Fruit fly (Drosophila melanogaster) whole organism, embryonic: ENCODE measurements around the gene wtrw.
A peak's percentile ranks its signal among the peaks of the same experiment; 100 is the strongest.

Source experiments
- ATbp ChIP-seq: fragments of 200-800 bp; sonication (Bioruptor generic); optimal IDR thresholded peaks from 2 replicates; lab custom pipeline; 2017; ENCODE audit warnings: missing biosample characterization, mild to moderate bottlenecking, missing genetic modification characterization, missing genetic modification reagents
- C15 ChIP-seq: fragments of 200-800 bp; sonication (Bioruptor generic); IDR thresholded peaks from 3 replicates; pipeline ENCODE4 v1.3.6; 2022; ENCODE audit warnings: missing biosample characterization, missing genetic modification characterization
- CG10147 ChIP-seq: fragments of 200-800 bp; sonication (Bioruptor generic); optimal IDR thresholded peaks from 2 replicates; lab custom pipeline; 2019; ENCODE audit warnings: missing biosample characterization, mild to moderate bottlenecking, missing genetic modification characterization, moderate library complexity
- CG10267 ChIP-seq: fragments of 200-800 bp; sonication (Bioruptor generic); optimal IDR thresholded peaks from 2 replicates; lab custom pipeline; 2018; ENCODE audit warnings: missing biosample characterization, mild to moderate bottlenecking, missing genetic modification characterization, moderate library complexity
- CG10366 ChIP-seq: fragments of 200-800 bp; sonication (Bioruptor generic); IDR thresholded peaks from 2 replicates; pipeline ENCODE4 v1.3.6; 2022; ENCODE audit warnings: missing biosample characterization, missing genetic modification characterization
- CG11560 ChIP-seq: fragments of 200-800 bp; sonication (Bioruptor generic); IDR thresholded peaks from 3 replicates; pipeline ENCODE4 v1.3.6; 2022; ENCODE audit warnings: missing biosample characterization, missing genetic modification characterization
- CG11695 ChIP-seq: fragments of 200-800 bp; sonication (Bioruptor generic); IDR thresholded peaks from 3 replicates; pipeline ENCODE4 v1.3.6; 2022; ENCODE audit warnings: missing biosample characterization, missing genetic modification characterization
- CG11696 ChIP-seq: fragments of 200-800 bp; sonication (Bioruptor generic); IDR thresholded peaks from 2 replicates; pipeline ENCODE4 v1.3.6; 2022; ENCODE audit warnings: missing biosample characterization, missing genetic modification characterization
- CG12104 ChIP-seq: fragments of 200-800 bp; sonication (Bioruptor generic); optimal IDR thresholded peaks from 3 replicates; lab custom pipeline; 2016; ENCODE audit warnings: missing biosample characterization, missing genetic modification characterization
- CG13624 ChIP-seq: fragments of 200-800 bp; sonication (Bioruptor generic); optimal IDR thresholded peaks from 2 replicates; lab custom pipeline; 2016; ENCODE audit warnings: missing biosample characterization, missing genetic modification characterization
- CG17385 ChIP-seq: fragments of 200-800 bp; sonication (Bioruptor generic); optimal IDR thresholded peaks from 3 replicates; lab custom pipeline; 2018; ENCODE audit warnings: missing biosample characterization, mild to moderate bottlenecking, missing genetic modification characterization
- CG17612 ChIP-seq: fragments of 200-800 bp; sonication (Bioruptor generic); IDR thresholded peaks from 2 replicates; pipeline ENCODE4 v1.3.6; 2022; ENCODE audit warnings: missing biosample characterization, missing genetic modification characterization
- CG2875 ChIP-seq: fragments of 200-800 bp; sonication (Bioruptor generic); optimal IDR thresholded peaks from 2 replicates; lab custom pipeline; 2017; ENCODE audit warnings: missing biosample characterization, mild to moderate bottlenecking, missing genetic modification characterization, missing genetic modification reagents
- CG3163 ChIP-seq: fragments of 200-800 bp; sonication (Bioruptor generic); optimal IDR thresholded peaks from 3 replicates; lab custom pipeline; 2016; ENCODE audit warnings: missing biosample characterization, missing genetic modification characterization
- CG32532 ChIP-seq: fragments of 200-800 bp; sonication (Bioruptor generic); IDR thresholded peaks from 2 replicates; pipeline ENCODE4 v1.3.6; 2022; ENCODE audit warnings: missing biosample characterization, missing genetic modification characterization
- CG32772 ChIP-seq: fragments of 200-800 bp; sonication (Bioruptor generic); IDR thresholded peaks from 2 replicates; pipeline ENCODE4 v1.3.6; 2022; ENCODE audit warnings: missing biosample characterization, missing genetic modification characterization
- CG43689 ChIP-seq: fragments of 200-800 bp; sonication (Bioruptor generic); IDR thresholded peaks from 2 replicates; pipeline ENCODE4 v1.3.6; 2022; ENCODE audit warnings: missing biosample characterization, missing genetic modification characterization
- CG6689 ChIP-seq: fragments of 200-800 bp; sonication (Bioruptor generic); IDR thresholded peaks from 2 replicates; pipeline ENCODE4 v1.3.6; 2022; ENCODE audit warnings: missing biosample characterization, missing genetic modification characterization
- CG8290 ChIP-seq, 3 experiments: fragments of 200-800 bp; sonication (Bioruptor generic); optimal IDR thresholded peaks; 2 replicates each; lab custom pipeline; 2016 to 2019; ENCODE audit warnings: missing biosample characterization in 3 of 3, missing genetic modification characterization in 3 of 3, mild to moderate bottlenecking in 2 of 3, moderate library complexity in 1 of 3
- CG8765 ChIP-seq: fragments of 200-800 bp; sonication (Bioruptor generic); IDR thresholded peaks from 2 replicates; pipeline ENCODE4 v1.3.6; 2022; ENCODE audit warnings: missing biosample characterization, missing genetic modification characterization
- CG9876 ChIP-seq: fragments of 200-800 bp; sonication (Bioruptor generic); optimal IDR thresholded peaks from 2 replicates; lab custom pipeline; 2016; ENCODE audit warnings: missing biosample characterization, missing genetic modification characterization
- CHES-1-like ChIP-seq: fragments of 200-800 bp; sonication (Bioruptor generic); optimal IDR thresholded peaks from 2 replicates; lab custom pipeline; 2016; ENCODE audit warnings: missing biosample characterization, missing genetic modification characterization
- CrebB ChIP-seq: fragments of 200-800 bp; sonication (Bioruptor generic); optimal IDR thresholded peaks from 3 replicates; lab custom pipeline; 2018; ENCODE audit warnings: missing biosample characterization, mild to moderate bottlenecking, missing genetic modification characterization
- D19B ChIP-seq: fragments of 200-800 bp; sonication (Bioruptor generic); optimal IDR thresholded peaks from 2 replicates; lab custom pipeline; 2017; ENCODE audit warnings: missing biosample characterization, mild to moderate bottlenecking, missing genetic modification characterization
- ERR ChIP-seq: fragments of 200-800 bp; sonication (Bioruptor generic); optimal IDR thresholded peaks from 2 replicates; lab custom pipeline; 2016; ENCODE audit warnings: missing biosample characterization, missing genetic modification characterization
- Ets65A ChIP-seq: fragments of 200-800 bp; sonication (Bioruptor generic); peaks from one replicate; lab custom pipeline; 2016; ENCODE audit warnings: missing biosample characterization, missing genetic modification characterization
- Fer3 ChIP-seq: fragments of 200-800 bp; sonication (Bioruptor generic); optimal IDR thresholded peaks from 2 replicates; lab custom pipeline; 2018; ENCODE audit warnings: missing biosample characterization, mild to moderate bottlenecking, missing genetic modification characterization, moderate library complexity
- Gsc ChIP-seq: fragments of 200-800 bp; sonication (Bioruptor generic); IDR thresholded peaks from 2 replicates; pipeline ENCODE4 v1.3.6; 2022; ENCODE audit warnings: missing biosample characterization, missing genetic modification characterization
- Hand ChIP-seq: fragments of 200-800 bp; sonication (Bioruptor generic); optimal IDR thresholded peaks from 2 replicates; lab custom pipeline; 2017; ENCODE audit warnings: mild to moderate bottlenecking, missing biosample characterization, missing genetic modification reagents, missing genetic modification characterization
- HmgZ ChIP-seq: fragments of 200-800 bp; sonication (Bioruptor generic); optimal IDR thresholded peaks from 2 replicates; lab custom pipeline; 2018; ENCODE audit warnings: missing biosample characterization, mild to moderate bottlenecking, missing genetic modification characterization
- Hmr ChIP-seq: fragments of 200-800 bp; sonication (Bioruptor generic); optimal IDR thresholded peaks from 3 replicates; lab custom pipeline; 2017; ENCODE audit warnings: mild to moderate bottlenecking, missing biosample characterization, missing genetic modification reagents, missing genetic modification characterization
- Hr78 ChIP-seq, 2 experiments: fragments of 200-800 bp in 1 of 2; fragments of >200 bp in 1 of 2; sonication (Bioruptor generic) in 1 of 2; optimal IDR thresholded peaks; 2 replicates each; lab custom pipeline; 2017 to 2019; ENCODE audit warnings: missing biosample characterization in 2 of 2, missing genetic modification characterization in 2 of 2, mild to moderate bottlenecking in 1 of 2, moderate library complexity in 1 of 2
- Meics ChIP-seq: fragments of 200-800 bp; sonication (Bioruptor generic); optimal IDR thresholded peaks from 2 replicates; lab custom pipeline; 2017; ENCODE audit warnings: missing biosample characterization, mild to moderate bottlenecking, missing genetic modification characterization
- Mes4 ChIP-seq: fragments of 200-800 bp; sonication (Bioruptor generic); optimal IDR thresholded peaks from 2 replicates; lab custom pipeline; 2016; ENCODE audit warnings: missing biosample characterization, missing genetic modification characterization
- Oli ChIP-seq: fragments of 200-800 bp; sonication (Bioruptor generic); optimal IDR thresholded peaks from 2 replicates; lab custom pipeline; 2018; ENCODE audit warnings: missing biosample characterization, mild to moderate bottlenecking, missing genetic modification characterization, moderate library complexity
- Pdp1 ChIP-seq, 2 experiments: fragments of 200-800 bp; sonication (Bioruptor generic); optimal IDR thresholded peaks; 3 replicates each; lab custom pipeline; 2016; ENCODE audit warnings: missing biosample characterization in 2 of 2, missing genetic modification characterization in 2 of 2, mild to moderate bottlenecking in 1 of 2, moderate library complexity in 1 of 2
- Poxn ChIP-seq: fragments of 200-800 bp; sonication (Bioruptor generic); IDR thresholded peaks from 2 replicates; pipeline ENCODE4 v1.3.6; 2022; ENCODE audit warnings: missing biosample characterization, missing genetic modification characterization
- Sin3A ChIP-seq: fragments of >200 bp; optimal IDR thresholded peaks from 2 replicates; lab custom pipeline; 2018
- Sry-δ ChIP-seq: fragments of 200-800 bp; sonication (Bioruptor generic); optimal IDR thresholded peaks from 2 replicates; lab custom pipeline; 2016; ENCODE audit warnings: missing biosample characterization, missing genetic modification characterization
- aop ChIP-seq: fragments of 200-800 bp; sonication (Bioruptor generic); IDR thresholded peaks from 2 replicates; pipeline ENCODE4 v1.3.6; 2022; ENCODE audit warnings: missing biosample characterization, missing genetic modification characterization
- bowl ChIP-seq: fragments of 200-800 bp; sonication (Bioruptor generic); IDR thresholded peaks from 2 replicates; pipeline ENCODE4 v1.3.6; 2022; ENCODE audit warnings: missing biosample characterization, missing genetic modification characterization
- chm ChIP-seq: fragments of 200-800 bp; sonication (Bioruptor generic); IDR thresholded peaks from 2 replicates; pipeline ENCODE4 v1.3.6; 2022; ENCODE audit warnings: missing biosample characterization, missing genetic modification characterization
- dmrt11E ChIP-seq: fragments of 200-800 bp; sonication (Bioruptor generic); optimal IDR thresholded peaks from 3 replicates; lab custom pipeline; 2018; ENCODE audit warnings: missing biosample characterization, mild to moderate bottlenecking, missing genetic modification characterization, moderate library complexity
- gro ChIP-seq: fragments of 200-800 bp; sonication (Bioruptor generic); optimal IDR thresholded peaks from 2 replicates; lab custom pipeline; 2016; ENCODE audit warnings: missing biosample characterization, missing genetic modification characterization
- hkb ChIP-seq, 2 experiments: fragments of 200-800 bp in 1 of 2; fragments of >200 bp in 1 of 2; sonication (Bioruptor generic) in 1 of 2; IDR thresholded peaks in 1 of 2; optimal IDR thresholded peaks in 1 of 2; 2 replicates each; pipeline versions ENCODE4 v1.3.6 to Lab custom; 2017 to 2022; ENCODE audit warnings: missing biosample characterization in 1 of 2, missing genetic modification characterization in 1 of 2
- odd ChIP-seq: fragments of 200-800 bp; sonication (Bioruptor generic); optimal IDR thresholded peaks from 2 replicates; lab custom pipeline; 2017; ENCODE audit warnings: missing biosample characterization, mild to moderate bottlenecking, missing genetic modification characterization
- psq ChIP-seq: fragments of 200-800 bp; sonication (Bioruptor generic); optimal IDR thresholded peaks from 2 replicates; lab custom pipeline; 2017; ENCODE audit warnings: missing biosample characterization, missing genetic modification characterization
- sens ChIP-seq: fragments of 200-800 bp; sonication (Bioruptor generic); peaks from one replicate; lab custom pipeline; 2016; ENCODE audit warnings: missing biosample characterization, missing genetic modification characterization
- sqz ChIP-seq: fragments of 200-800 bp; sonication (Bioruptor generic); optimal IDR thresholded peaks from 3 replicates; lab custom pipeline; 2018; ENCODE audit warnings: missing biosample characterization, mild to moderate bottlenecking, missing genetic modification characterization
- wdn ChIP-seq: fragments of 200-800 bp; sonication (Bioruptor generic); IDR thresholded peaks from 2 replicates; pipeline ENCODE4 v1.3.6; 2022; ENCODE audit warnings: missing biosample characterization, missing genetic modification characterization

wtrw gene

dm6 chr3R:7886859-7887190 is 4.3 kb upstream of the wtrw start, which contains the start of gene ArgRS-m (continued):
- TF ChIP-seq CG8290 (GFP tag; optimal IDR thresholded peaks at IDR 0.05; lab: Kevin White, UChicago): no peak
- TF ChIP-seq CG8290 (tag; optimal IDR thresholded peaks at IDR 0.05; lab: Kevin White, UChicago): peak in 1 of 2 experiments; percentile 74
- no peak for TF ChIP-seq CG43689 (GFP tag; lab: Robert Waterston, UW)
- TF ChIP-seq gro (GFP tag; lab: Kevin White, UChicago): no peak
- no peak for TF ChIP-seq dmrt11E
- TF ChIP-seq CG32532 (GFP tag; lab: Robert Waterston, UW): peak; percentile 56
- no peak for TF ChIP-seq Poxn (GFP tag; lab: Robert Waterston, UW)
- no peak for TF ChIP-seq aop (GFP tag; lab: Robert Waterston, UW)
- peak; percentile 16 for TF ChIP-seq ERR (GFP tag; lab: Kevin White, UChicago)
- peak; percentile 50 for TF ChIP-seq CG10267 (tag; lab: Kevin White, UChicago)
- TF ChIP-seq Hr78 (GFP tag; optimal IDR thresholded peaks at IDR 0.05; lab: Kevin White, UChicago): no peak
- TF ChIP-seq CG10147: peak; percentile 30
- peak; percentile 81 for TF ChIP-seq sens (GFP tag; lab: Kevin White, UChicago)
- TF ChIP-seq Ets65A: peak; percentile 34
- TF ChIP-seq Sry-δ (GFP tag; lab: Kevin White, UChicago): peak; percentile 58
- TF ChIP-seq ATbp (GFP tag; lab: Kevin White, UChicago): no peak
- TF ChIP-seq odd (GFP tag; lab: Kevin White, UChicago): no peak
- TF ChIP-seq CG6689 (GFP tag; lab: Robert Waterston, UW): peak; percentile 35; the same call in 1 of the 2 replicates
- TF ChIP-seq C15: no peak
- TF ChIP-seq CHES-1-like (GFP tag; lab: Kevin White, UChicago): peak; percentile 70
- no peak for TF ChIP-seq CG8765
- no peak for TF ChIP-seq CG11560
- TF ChIP-seq CG17612 (GFP tag; lab: Robert Waterston, UW): no peak
- TF ChIP-seq Gsc (GFP tag; lab: Robert Waterston, UW): no peak
- peak; percentile 63 for TF ChIP-seq CrebB (tag; lab: Kevin White, UChicago)
- TF ChIP-seq CG10366: no peak; the same call in 1 of the 2 replicates
- TF ChIP-seq Sin3A (lab: Kevin White, UChicago): peak; percentile 76
- no peak for TF ChIP-seq CG11696
- TF ChIP-seq sqz (GFP tag; lab: Kevin White, UChicago): no peak
- TF ChIP-seq Oli (tag; lab: Kevin White, UChicago): peak; percentile 8
- TF ChIP-seq, all 482 proteins: peak for 213

DNA sequence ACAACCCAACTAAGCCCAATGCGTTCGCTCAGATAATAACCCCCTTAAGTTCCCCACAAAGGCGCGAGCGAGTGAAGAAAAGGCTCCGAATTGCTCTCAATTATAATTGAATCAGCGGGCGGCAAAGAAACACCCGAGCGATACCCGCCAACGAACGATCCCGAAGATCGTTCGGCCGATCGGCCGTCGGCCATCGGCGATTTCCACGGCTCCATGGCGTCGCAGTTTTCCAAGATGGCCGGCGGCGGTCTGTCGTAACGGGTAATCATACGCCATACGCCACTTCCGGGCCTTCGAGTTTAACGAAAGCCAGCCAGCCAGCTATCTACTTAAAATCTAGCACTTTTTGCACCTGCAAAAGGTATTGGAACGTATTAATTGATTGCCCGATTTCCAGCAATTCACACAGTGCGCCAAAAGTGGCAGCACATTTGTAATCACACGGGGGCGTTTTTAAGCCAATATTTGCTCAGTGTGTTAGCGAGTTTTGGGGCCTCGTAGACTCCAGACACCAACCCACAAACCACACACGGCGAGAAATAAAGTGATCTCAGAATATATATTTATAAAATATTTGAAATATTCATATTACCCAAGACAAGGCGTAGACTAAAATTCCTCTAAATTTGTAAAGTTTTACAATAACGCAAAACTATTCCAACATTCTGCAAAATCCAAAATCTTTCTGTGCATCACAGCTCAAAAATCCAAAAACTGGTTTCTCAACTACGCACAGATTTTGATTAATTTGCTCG is 1.3 kb downstream of the wtrw start:
- no peak for TF ChIP-seq CG32772 (GFP tag; lab: Robert Waterston, UW)
- TF ChIP-seq bowl (GFP tag; lab: Robert Waterston, UW): no peak
- TF ChIP-seq Hmr: peak; percentile 50
- TF ChIP-seq Ets65A: no peak
- TF ChIP-seq Mes4 (GFP tag; lab: Kevin White, UChicago): no peak
- TF ChIP-seq Fer3 (tag; lab: Kevin White, UChicago): peak; percentile 37
- TF ChIP-seq Hand (GFP tag; lab: Kevin White, UChicago): no peak
- TF ChIP-seq Meics (GFP tag; lab: Kevin White, UChicago): peak; percentile 70
- peak; percentile 56 for TF ChIP-seq D19B (GFP tag; lab: Kevin White, UChicago)
- peak; percentile 31 for TF ChIP-seq CG12104 (GFP tag; lab: Kevin White, UChicago)
- no peak for TF ChIP-seq CG9876 (GFP tag; lab: Kevin White, UChicago)
- peak in 1 of 2 experiments; percentile 41 for TF ChIP-seq Pdp1 (GFP tag; optimal IDR thresholded peaks at IDR 0.05; lab: Kevin White, UChicago)
- no peak for TF ChIP-seq psq
- 0 out of 2 replicates have a peak, but pooled peaks have one; percentile 31 for TF ChIP-seq chm
- peak; percentile 20 for TF ChIP-seq CG2875 (GFP tag; lab: Kevin White, UChicago)
- no peak for TF ChIP-seq CG13624 (GFP tag; lab: Kevin White, UChicago)
- TF ChIP-seq hkb (optimal IDR thresholded peaks at IDR 0.05; lab: Kevin White, UChicago): no peak
- TF ChIP-seq hkb (GFP tag; IDR thresholded peaks at IDR 0.05; lab: Robert Waterston, UW): peak; percentile 51
- 0 out of 2 replicates have a peak, but pooled peaks have one; percentile 10 for TF ChIP-seq wdn (GFP tag; lab: Robert Waterston, UW)
- TF ChIP-seq CG3163 (GFP tag; lab: Kevin White, UChicago): no peak
- TF ChIP-seq HmgZ (tag; lab: Kevin White, UChicago): peak; percentile 5
- TF ChIP-seq CG17385 (GFP tag; lab: Kevin White, UChicago): peak; percentile 11
- TF ChIP-seq CG11695 (GFP tag; lab: Robert Waterston, UW): no peak
